Worm (Caenorhabditis elegans) whole organism, early embryonic: ENCODE measurements around the gene dmsr-13.

Source experiments
- F13C5.2 ChIP-seq: sonication (generic microtip); optimal IDR thresholded peaks from 2 replicates; lab custom pipeline; 2017; ENCODE audit warnings: mild to moderate bottlenecking, missing genetic modification characterization, inconsistent platforms, missing compliant biosample characterization
- aly-1 ChIP-seq: sonication (generic microtip); optimal IDR thresholded peaks from 2 replicates; lab custom pipeline; 2016; ENCODE audit warnings: missing genetic modification characterization, missing compliant biosample characterization
- ama-1 ChIP-seq: fragments of 150-350 bp; optimal IDR thresholded peaks from 2 replicates; lab custom pipeline; 2014
- ceh-36 ChIP-seq: sonication (generic microtip); optimal IDR thresholded peaks from 2 replicates; lab custom pipeline; 2016; ENCODE audit warnings: missing genetic modification characterization, inconsistent platforms, missing compliant biosample characterization
- ets-7 ChIP-seq: sonication (generic microtip); optimal IDR thresholded peaks from 2 replicates; lab custom pipeline; 2016; ENCODE audit warnings: missing genotype, missing genetic modification characterization, missing compliant biosample characterization
- hmbx-1 ChIP-seq: sonication (generic microtip); optimal IDR thresholded peaks from 2 replicates; lab custom pipeline; 2016; ENCODE audit warnings: mild to moderate bottlenecking, missing genetic modification characterization, missing compliant biosample characterization
- hmg-4 ChIP-seq: fragments of 200-800 bp; sonication (Bioruptor generic); optimal IDR thresholded peaks from 2 replicates; lab custom pipeline; 2018; ENCODE audit warnings: mild to moderate bottlenecking, missing genetic modification characterization, missing compliant biosample characterization
- hnd-1 ChIP-seq: sonication (generic microtip); optimal IDR thresholded peaks from 2 replicates; lab custom pipeline; 2016; ENCODE audit warnings: missing genetic modification characterization, missing compliant biosample characterization
- scrt-1 ChIP-seq: fragments of 200-800 bp; sonication (Bioruptor generic); IDR thresholded peaks from 2 replicates; pipeline ENCODE4 v1.3.6; 2022; ENCODE audit warnings: missing genetic modification characterization, missing compliant biosample characterization
- tbx-37 ChIP-seq: fragments of 200-800 bp; sonication (Bioruptor generic); conservative IDR thresholded peaks from 2 replicates; pipeline ENCODE4 v1.3.6; 2022; ENCODE audit warnings: missing genetic modification reagents, missing genetic modification characterization, missing compliant biosample characterization
- tra-4 ChIP-seq: sonication (generic microtip); optimal IDR thresholded peaks from 2 replicates; lab custom pipeline; 2017; ENCODE audit warnings: missing genetic modification characterization, missing compliant biosample characterization

DNA sequence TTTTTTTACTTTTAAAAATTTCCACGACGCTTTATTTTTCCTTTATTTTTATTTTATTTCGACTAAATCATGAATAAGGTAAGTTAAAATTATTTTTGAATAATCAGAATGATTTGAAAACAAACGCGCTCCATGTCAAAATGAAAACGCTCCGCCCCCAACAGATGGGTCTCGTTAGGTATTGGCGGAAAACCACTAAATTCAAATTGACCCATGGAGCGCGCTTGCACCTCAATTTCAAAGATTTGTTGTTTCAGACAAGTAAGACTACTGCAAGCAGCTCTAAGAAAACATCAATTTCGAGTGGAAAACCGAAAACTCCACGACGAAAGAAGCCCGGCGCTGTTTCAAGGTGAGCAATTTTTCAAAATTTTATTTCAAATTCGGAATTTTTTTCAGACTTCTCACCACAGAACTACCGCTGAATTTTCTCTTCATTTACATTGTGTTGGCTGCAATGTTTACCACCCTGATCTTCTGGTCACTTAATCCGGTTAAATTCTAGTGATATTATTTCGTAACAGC is 31.7 kb downstream of the dmsr-13 start, which contains the start of gene ZC404.2:
- no peak for TF ChIP-seq ets-7 (tag; lab: Kevin White, UChicago)
- no peak for TF ChIP-seq tra-4 (tag; lab: Kevin White, UChicago)
- TF ChIP-seq tbx-37 (GFP tag; lab: Robert Waterston, UW) = no peak
- TF ChIP-seq ama-1 (lab: Kevin White, UChicago) = peak; percentile 69
- TF ChIP-seq hmg-4 (GFP tag; lab: Kevin White, UChicago) = no peak
- TF ChIP-seq aly-1 (tag; lab: Kevin White, UChicago) = no peak
- TF ChIP-seq scrt-1 (GFP tag; lab: Robert Waterston, UW) = 0 out of 2 replicates have a peak, but pooled peaks have one; percentile 13
- TF ChIP-seq hmbx-1 (tag; lab: Kevin White, UChicago) = no peak
- no peak for TF ChIP-seq hnd-1 (tag; lab: Kevin White, UChicago)
- TF ChIP-seq F13C5.2 = no peak
- no peak for TF ChIP-seq ceh-36
